Worm (Caenorhabditis elegans) whole organism, L3 larva: Measurements from ENCODE around the gene F11A5.17.

Source experiments
- nhr-12 ChIP-seq: fragments of 150-350 bp; optimal IDR thresholded peaks from 2 replicates; lab custom pipeline; 2014; ENCODE audit warnings: missing biosample characterization, missing genetic modification characterization
- nhr-76 ChIP-seq: fragments of 150-350 bp; sonication (generic microtip); optimal IDR thresholded peaks from 5 replicates; lab custom pipeline; 2014; ENCODE audit warnings: missing biosample characterization, missing genetic modification characterization

DNA sequence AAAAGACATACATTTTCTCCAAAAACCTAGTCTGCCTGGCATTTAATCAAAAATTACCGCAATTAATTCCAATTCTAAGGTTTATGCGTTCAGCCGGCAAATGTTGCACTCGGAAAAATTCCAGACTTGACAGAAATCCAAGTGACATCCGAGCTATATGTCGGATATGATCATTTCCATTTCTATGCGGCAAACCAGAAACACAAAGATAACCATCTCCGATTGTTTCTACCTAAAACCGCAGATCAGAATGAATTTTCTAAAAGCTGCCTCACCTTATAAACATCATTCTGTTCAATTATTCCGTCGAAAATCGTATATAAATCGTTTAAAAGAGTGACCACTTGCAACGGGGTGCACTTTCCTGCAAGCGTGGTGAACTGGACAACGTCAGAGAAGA is 47.3 kb downstream of the F11A5.17 start:
- TF ChIP-seq nhr-12 (tag; lab: Kevin White, UChicago) (no peak), nhr-76 (tag; lab: Kevin White, UChicago) (no peak)
